Fruit fly (Drosophila melanogaster): ENCODE measurements around the gene CG3036.

DNA sequence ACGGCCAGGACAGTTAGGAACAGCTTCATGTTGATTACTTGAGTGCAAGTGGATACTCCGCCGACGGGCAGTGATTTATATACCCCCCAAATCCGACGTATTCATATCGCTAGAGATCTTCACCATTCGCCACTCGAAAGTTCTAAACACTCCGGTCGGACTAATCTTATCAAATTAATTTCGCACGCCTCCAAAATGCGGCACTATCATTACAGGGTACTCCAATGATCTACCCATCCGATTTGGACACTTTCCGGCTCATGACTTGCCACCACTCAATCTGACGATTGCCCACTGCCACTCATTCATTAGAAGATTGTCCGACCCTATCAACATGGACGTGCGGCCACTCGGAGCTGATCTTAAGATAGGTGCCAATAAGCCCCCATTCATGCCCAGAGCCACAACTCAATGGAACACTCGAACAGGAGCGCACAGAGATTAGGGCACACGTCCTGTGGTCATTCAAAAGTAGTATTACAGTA lies 61.2 kb downstream of the CG3036 start, which contains the start of gene Jon25Bii:
- no peak for TF ChIP-seq Mnt (GFP tag; optimal IDR thresholded peaks at IDR 0.05)
- TF ChIP-seq tj (GFP tag; optimal IDR thresholded peaks at IDR 0.05) = no peak
- TF ChIP-seq CG1620 (GFP tag; optimal IDR thresholded peaks at IDR 0.05) = no peak
- no peak for TF ChIP-seq CG12768 (GFP tag; optimal IDR thresholded peaks at IDR 0.05)
- no peak for TF ChIP-seq Clk (GFP tag; optimal IDR thresholded peaks at IDR 0.05)
- TF ChIP-seq Crg-1 (GFP tag; optimal IDR thresholded peaks at IDR 0.05) = no peak
- no peak for TF ChIP-seq kay (GFP tag; ENCODE audit: borderline replicate concordance)
- no peak for TF ChIP-seq CG7045 (GFP tag; optimal IDR thresholded peaks at IDR 0.05)
- no peak for TF ChIP-seq ovo (GFP tag; optimal IDR thresholded peaks at IDR 0.05)
- no peak for TF ChIP-seq toe (GFP tag; optimal IDR thresholded peaks at IDR 0.05)

All from whole organism, adult.